Fruit fly (Drosophila melanogaster) whole organism, embryonic: ENCODE data around the gene Galphai.

Experiments used
- Adf1 ChIP-seq: fragments of 200-800 bp; sonication (Bioruptor generic); IDR thresholded peaks from 2 replicates; pipeline ENCODE4 v1.3.6; 2022; ENCODE audit warnings: missing biosample characterization, missing genetic modification characterization
- Antp ChIP-seq: fragments of 200-800 bp; sonication (Bioruptor generic); optimal IDR thresholded peaks from 3 replicates; lab custom pipeline; 2016; ENCODE audit warnings: missing biosample characterization, missing genetic modification characterization
- B-H1 ChIP-seq: fragments of 200-800 bp; sonication (Bioruptor generic); IDR thresholded peaks from 3 replicates; pipeline ENCODE4 v1.3.6; 2022; ENCODE audit warnings: missing biosample characterization, missing genetic modification characterization
- BtbVII ChIP-seq: fragments of 200-800 bp; sonication (Bioruptor generic); optimal IDR thresholded peaks from 3 replicates; lab custom pipeline; 2017; ENCODE audit warnings: missing biosample characterization, mild to moderate bottlenecking, missing genetic modification characterization
- Bteb2 ChIP-seq: fragments of 200-800 bp; sonication (Bioruptor generic); optimal IDR thresholded peaks from 2 replicates; lab custom pipeline; 2016; ENCODE audit warnings: missing biosample characterization, missing genetic modification characterization
- CG10147 ChIP-seq: fragments of 200-800 bp; sonication (Bioruptor generic); optimal IDR thresholded peaks from 2 replicates; lab custom pipeline; 2019; ENCODE audit warnings: missing biosample characterization, mild to moderate bottlenecking, missing genetic modification characterization, moderate library complexity
- CG10366 ChIP-seq: fragments of 200-800 bp; sonication (Bioruptor generic); IDR thresholded peaks from 2 replicates; pipeline ENCODE4 v1.3.6; 2022; ENCODE audit warnings: missing biosample characterization, missing genetic modification characterization
- CG10462 ChIP-seq: fragments of 200-800 bp; sonication (Bioruptor generic); optimal IDR thresholded peaks from 2 replicates; lab custom pipeline; 2016; ENCODE audit warnings: missing biosample characterization, missing genetic modification characterization
- CG11247 ChIP-seq: fragments of 200-800 bp; sonication (Bioruptor generic); IDR thresholded peaks from 2 replicates; pipeline ENCODE4 v1.3.6; 2022; ENCODE audit warnings: missing biosample characterization, missing genetic modification characterization
- CG11723 ChIP-seq: fragments of 200-800 bp; sonication (Bioruptor generic); optimal IDR thresholded peaks from 2 replicates; lab custom pipeline; 2017; ENCODE audit warnings: missing biosample characterization, mild to moderate bottlenecking, missing genetic modification characterization
- CG12236 ChIP-seq: fragments of 200-800 bp; sonication (Bioruptor generic); optimal IDR thresholded peaks from 2 replicates; lab custom pipeline; 2016; ENCODE audit warnings: missing biosample characterization, missing genetic modification characterization
- CG12769 ChIP-seq: fragments of 200-800 bp; sonication (Bioruptor generic); optimal IDR thresholded peaks from 2 replicates; lab custom pipeline; 2019; ENCODE audit warnings: missing biosample characterization, mild to moderate bottlenecking, missing genetic modification characterization, moderate library complexity
- CG17802 ChIP-seq: fragments of 200-800 bp; sonication (Bioruptor generic); optimal IDR thresholded peaks from 2 replicates; lab custom pipeline; 2018; ENCODE audit warnings: missing biosample characterization, mild to moderate bottlenecking, missing genetic modification characterization, moderate library complexity
- CG30020 ChIP-seq: fragments of 200-800 bp; optimal IDR thresholded peaks from 2 replicates; lab custom pipeline; 2019; ENCODE audit warnings: missing biosample characterization, mild to moderate bottlenecking, missing genetic modification characterization, moderate library complexity
- CG3163 ChIP-seq: fragments of 200-800 bp; sonication (Bioruptor generic); optimal IDR thresholded peaks from 3 replicates; lab custom pipeline; 2016; ENCODE audit warnings: missing biosample characterization, missing genetic modification characterization
- CG4617 ChIP-seq: fragments of 200-800 bp; sonication (Bioruptor generic); optimal IDR thresholded peaks from 3 replicates; lab custom pipeline; 2016; ENCODE audit warnings: missing biosample characterization, missing genetic modification characterization, borderline replicate concordance
- CG4730 ChIP-seq: fragments of 200-800 bp; sonication (Bioruptor generic); IDR thresholded peaks from 2 replicates; pipeline ENCODE4 v1.3.6; 2022; ENCODE audit warnings: missing biosample characterization, missing genetic modification characterization
- CG6272 ChIP-seq: fragments of 200-800 bp; sonication (Bioruptor generic); IDR thresholded peaks from 2 replicates; pipeline ENCODE4 v1.3.6; 2022; ENCODE audit warnings: missing biosample characterization, missing genetic modification characterization
- CG7372 ChIP-seq: fragments of 200-800 bp; sonication (Bioruptor generic); IDR thresholded peaks from 2 replicates; pipeline ENCODE4 v1.3.6; 2022; ENCODE audit warnings: missing biosample characterization, missing genetic modification characterization
- CG8089 ChIP-seq: fragments of 200-800 bp; sonication (Bioruptor generic); optimal IDR thresholded peaks from 3 replicates; lab custom pipeline; 2016; ENCODE audit warnings: missing biosample characterization, missing genetic modification characterization
- CG8290 ChIP-seq, 3 experiments: fragments of 200-800 bp; sonication (Bioruptor generic); optimal IDR thresholded peaks; 2 replicates each; lab custom pipeline; 2016 to 2019; ENCODE audit warnings: missing biosample characterization in 3 of 3, missing genetic modification characterization in 3 of 3, mild to moderate bottlenecking in 2 of 3, moderate library complexity in 1 of 3
- CG8359 ChIP-seq: fragments of 200-800 bp; sonication (Bioruptor generic); optimal IDR thresholded peaks from 2 replicates; lab custom pipeline; 2017; ENCODE audit warnings: missing biosample characterization, mild to moderate bottlenecking, missing genetic modification characterization, borderline replicate concordance
- CG9876 ChIP-seq: fragments of 200-800 bp; sonication (Bioruptor generic); optimal IDR thresholded peaks from 2 replicates; lab custom pipeline; 2016; ENCODE audit warnings: missing biosample characterization, missing genetic modification characterization
- Dip2 ChIP-seq: fragments of 200-800 bp; sonication (Bioruptor generic); IDR thresholded peaks from 2 replicates; pipeline ENCODE4 v1.3.6; 2022; ENCODE audit warnings: missing biosample characterization, missing genetic modification characterization
- Dll ChIP-seq: fragments of 200-800 bp; sonication (Bioruptor generic); IDR thresholded peaks from 4 replicates; pipeline ENCODE4 v1.3.6; 2022; ENCODE audit warnings: missing biosample characterization, missing genetic modification characterization; ENCODE audit not compliant: partially characterized antibody
- Doc3 ChIP-seq: fragments of 200-800 bp; sonication (Bioruptor generic); IDR thresholded peaks from 3 replicates; pipeline ENCODE4 v1.3.6; 2022; ENCODE audit warnings: missing biosample characterization, missing genetic modification characterization; ENCODE audit not compliant: partially characterized antibody
- HLH3B ChIP-seq: fragments of 200-800 bp; sonication (Bioruptor generic); IDR thresholded peaks from 2 replicates; pipeline ENCODE4 v1.3.6; 2022; ENCODE audit warnings: missing biosample characterization, missing genetic modification characterization
- HLH4C ChIP-seq: fragments of 200-800 bp; sonication (Bioruptor generic); IDR thresholded peaks from 3 replicates; pipeline ENCODE4 v1.3.6; 2022; ENCODE audit warnings: missing biosample characterization, missing genetic modification characterization; ENCODE audit not compliant: partially characterized antibody
- HmgD ChIP-seq: fragments of 200-800 bp; sonication (Bioruptor generic); optimal IDR thresholded peaks from 3 replicates; lab custom pipeline; 2016; ENCODE audit warnings: missing biosample characterization, missing genetic modification characterization
- HmgZ ChIP-seq: fragments of 200-800 bp; sonication (Bioruptor generic); optimal IDR thresholded peaks from 2 replicates; lab custom pipeline; 2018; ENCODE audit warnings: missing biosample characterization, mild to moderate bottlenecking, missing genetic modification characterization
- Hmx ChIP-seq: fragments of 200-800 bp; sonication (Bioruptor generic); optimal IDR thresholded peaks from 2 replicates; lab custom pipeline; 2016; ENCODE audit warnings: missing biosample characterization, missing genetic modification characterization
- NFAT ChIP-seq: fragments of 200-800 bp; sonication (Bioruptor generic); IDR thresholded peaks from 2 replicates; pipeline ENCODE4 v1.3.6; 2022; ENCODE audit warnings: missing biosample characterization, missing genetic modification characterization
- Optix ChIP-seq: fragments of 200-800 bp; sonication (Bioruptor generic); IDR thresholded peaks from 3 replicates; pipeline ENCODE4 v1.3.6; 2022; ENCODE audit warnings: missing biosample characterization, missing genetic modification characterization
- Xrp1 ChIP-seq: fragments of 200-800 bp; sonication (Bioruptor generic); IDR thresholded peaks from 2 replicates; pipeline ENCODE4 v1.3.6; 2022; ENCODE audit warnings: missing biosample characterization, missing genetic modification characterization
- ab ChIP-seq: fragments of 200-800 bp; sonication (Bioruptor generic); optimal IDR thresholded peaks from 2 replicates; lab custom pipeline; 2016; ENCODE audit warnings: missing biosample characterization, missing genetic modification characterization
- amos ChIP-seq: fragments of 200-800 bp; sonication (Bioruptor generic); IDR thresholded peaks from 2 replicates; pipeline ENCODE4 v1.3.6; 2022; ENCODE audit warnings: missing biosample characterization, missing genetic modification characterization; ENCODE audit not compliant: partially characterized antibody
- ato ChIP-seq: fragments of 200-800 bp; sonication (Bioruptor generic); IDR thresholded peaks from 2 replicates; pipeline ENCODE4 v1.3.6; 2022; ENCODE audit warnings: missing biosample characterization, missing genetic modification characterization; ENCODE audit not compliant: partially characterized antibody
- chinmo ChIP-seq: fragments of 200-800 bp; sonication (Bioruptor generic); IDR thresholded peaks from 4 replicates; pipeline ENCODE4 v1.3.6; 2022; ENCODE audit warnings: missing biosample characterization, missing genetic modification characterization; ENCODE audit not compliant: partially characterized antibody
- cwo ChIP-seq: fragments of 200-800 bp; sonication (Bioruptor generic); optimal IDR thresholded peaks from 3 replicates; lab custom pipeline; 2017; ENCODE audit warnings: missing biosample characterization, missing genetic modification characterization, mild to moderate bottlenecking, moderate library complexity, missing genetic modification reagents
- da ChIP-seq: fragments of 200-800 bp; sonication (Bioruptor generic); optimal IDR thresholded peaks from 2 replicates; lab custom pipeline; 2016; ENCODE audit warnings: missing biosample characterization, missing genetic modification characterization
- eve ChIP-seq, 2 experiments: fragments of >200 bp; optimal IDR thresholded peaks; 2 replicates each; lab custom pipeline; 2017; ENCODE audit warnings: missing biosample characterization in 2 of 2, missing genetic modification characterization in 2 of 2
- exex ChIP-seq: fragments of 200-800 bp; sonication (Bioruptor generic); optimal IDR thresholded peaks from 4 replicates; lab custom pipeline; 2018; ENCODE audit warnings: missing biosample characterization, mild to moderate bottlenecking, missing genetic modification characterization, moderate library complexity
- ftz-f1 ChIP-seq: fragments of 200-800 bp; sonication (Bioruptor generic); optimal IDR thresholded peaks from 2 replicates; lab custom pipeline; 2016; ENCODE audit warnings: missing biosample characterization, missing genetic modification characterization
- pfk ChIP-seq: fragments of 200-800 bp; sonication (Bioruptor generic); optimal IDR thresholded peaks from 2 replicates; lab custom pipeline; 2018; ENCODE audit warnings: missing biosample characterization, mild to moderate bottlenecking, missing genetic modification characterization, moderate library complexity
- shn ChIP-seq: fragments of 200-800 bp; sonication (Bioruptor generic); optimal IDR thresholded peaks from 3 replicates; lab custom pipeline; 2016; ENCODE audit warnings: missing biosample characterization, missing genetic modification characterization
- sim ChIP-seq: fragments of 200-800 bp; sonication (Bioruptor generic); IDR thresholded peaks from 2 replicates; pipeline ENCODE4 v1.3.6; 2022; ENCODE audit warnings: missing biosample characterization, missing genetic modification characterization
- slbo ChIP-seq: fragments of 200-800 bp; sonication (Bioruptor generic); IDR thresholded peaks from 2 replicates; pipeline ENCODE4 v1.3.6; 2022; ENCODE audit warnings: missing biosample characterization, missing genetic modification characterization
- twi ChIP-seq: fragments of 200-800 bp; optimal IDR thresholded peaks from 2 replicates; lab custom pipeline; 2019; ENCODE audit warnings: missing biosample characterization, mild to moderate bottlenecking, missing genetic modification characterization, moderate library complexity
- vnd ChIP-seq: fragments of 200-800 bp; sonication (Bioruptor generic); IDR thresholded peaks from 3 replicates; pipeline ENCODE4 v1.3.6; 2022; ENCODE audit warnings: missing biosample characterization, missing genetic modification characterization; ENCODE audit not compliant: partially characterized antibody
- yki ChIP-seq: fragments of >200 bp; optimal IDR thresholded peaks from 3 replicates; lab custom pipeline; 2018

Gene Galphai

DNA sequence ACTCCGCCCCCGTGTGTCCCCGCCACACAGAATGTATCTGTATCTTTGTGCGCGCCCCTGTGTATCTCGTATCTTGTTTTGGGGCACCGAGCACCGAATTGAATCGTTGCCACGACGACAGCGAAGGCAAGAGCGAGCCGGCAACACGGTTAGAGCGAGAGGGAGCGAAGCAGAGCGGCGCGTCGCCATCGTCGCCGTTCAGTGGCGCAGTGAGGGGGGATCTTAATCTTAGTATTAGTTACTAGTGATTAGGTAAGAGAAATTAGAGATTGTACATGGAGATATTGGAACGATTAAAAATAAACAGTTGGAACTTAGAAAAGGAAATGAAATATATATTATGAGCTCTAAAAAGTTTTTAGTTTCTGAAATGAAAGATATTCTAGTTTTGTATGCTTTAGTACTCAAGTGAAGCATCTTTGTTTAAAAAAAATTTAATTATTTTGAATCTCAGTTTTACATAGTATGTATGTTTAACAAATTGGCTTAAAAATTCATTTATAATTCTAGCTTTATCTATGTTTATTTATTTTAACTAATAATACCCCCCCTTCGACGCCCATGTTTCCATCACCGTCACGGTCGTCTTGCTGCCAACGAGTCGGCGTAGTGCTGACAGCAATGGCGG lies 9.2 kb upstream of the Galphai start (continued):
- TF ChIP-seq CG30020 (tag; lab: Kevin White, UChicago) = peak; percentile 75
- TF ChIP-seq Adf1 (GFP tag; lab: Robert Waterston, UW) = peak; percentile 79
- no peak for TF ChIP-seq HLH4C (GFP tag; lab: Robert Waterston, UW)
- peak; percentile 53 for TF ChIP-seq NFAT (GFP tag; lab: Robert Waterston, UW)
- peak; percentile 77 for TF ChIP-seq CG6272 (GFP tag; lab: Robert Waterston, UW)
- no peak for TF ChIP-seq pfk (GFP tag; lab: Kevin White, UChicago)
- peak; percentile 36 for TF ChIP-seq da
- TF ChIP-seq HmgZ = peak; percentile 49
- peak; percentile 68 for TF ChIP-seq CG11247 (GFP tag; lab: Robert Waterston, UW)
- peak; percentile 80 for TF ChIP-seq Hmx (GFP tag; lab: Kevin White, UChicago)
- TF ChIP-seq Antp = peak; percentile 61
- TF ChIP-seq slbo (GFP tag; lab: Robert Waterston, UW) = peak; percentile 80
- TF ChIP-seq yki (lab: Kevin White, UChicago) = no peak
- TF ChIP-seq cwo (GFP tag; lab: Kevin White, UChicago) = peak; percentile 88
- TF ChIP-seq ab (GFP tag; lab: Kevin White, UChicago) = no peak
- TF ChIP-seq CG9876 (GFP tag; lab: Kevin White, UChicago) = peak; percentile 36
- peak; percentile 46 for TF ChIP-seq CG4617
- TF ChIP-seq Optix (GFP tag; lab: Robert Waterston, UW) = peak; percentile 61; the same call in 2 of the 3 replicates
- peak; percentile 94 for TF ChIP-seq BtbVII
- peak; percentile 72 for TF ChIP-seq CG8290 (GFP tag; optimal IDR thresholded peaks at IDR 0.05; lab: Kevin White, UChicago)
- peak in 1 of 2 experiments; percentile 72 for TF ChIP-seq CG8290 (tag; optimal IDR thresholded peaks at IDR 0.05; lab: Kevin White, UChicago)
- no peak for TF ChIP-seq vnd (GFP tag; lab: Robert Waterston, UW)
- no peak for TF ChIP-seq Dip2
- TF ChIP-seq eve (GFP tag; optimal IDR thresholded peaks at IDR 0.05; lab: Kevin White, UChicago) = peak in 1 of 2 experiments; percentile 90
- peak; percentile 68 for TF ChIP-seq CG10462
- no peak for TF ChIP-seq sim (GFP tag; lab: Robert Waterston, UW)
- TF ChIP-seq shn (GFP tag; lab: Kevin White, UChicago) = peak; percentile 15
- TF ChIP-seq HLH3B (GFP tag; lab: Robert Waterston, UW) = peak; percentile 71
- TF ChIP-seq B-H1 (GFP tag; lab: Robert Waterston, UW) = peak; percentile 68
- no peak for TF ChIP-seq amos
- TF ChIP-seq exex = peak; percentile 64
- TF ChIP-seq CG12769 (tag; lab: Kevin White, UChicago) = peak; percentile 33
- peak; percentile 81 for TF ChIP-seq CG8359 (GFP tag; lab: Kevin White, UChicago)
- TF ChIP-seq HmgD (GFP tag; lab: Kevin White, UChicago) = no peak
- no peak for TF ChIP-seq chinmo (GFP tag; lab: Robert Waterston, UW)
- no peak for TF ChIP-seq CG12236
- peak; percentile 34 for TF ChIP-seq CG17802
- TF ChIP-seq CG7372 (GFP tag; lab: Robert Waterston, UW) = peak; percentile 80
- TF ChIP-seq CG3163 (GFP tag; lab: Kevin White, UChicago) = no peak
- no peak; the same call in 2 of the 3 replicates for TF ChIP-seq Doc3
- TF ChIP-seq CG8089 (GFP tag; lab: Kevin White, UChicago) = peak; percentile 53
- peak; percentile 79 for TF ChIP-seq CG4730 (GFP tag; lab: Robert Waterston, UW)
- TF ChIP-seq twi (tag; lab: Kevin White, UChicago) = peak; percentile 80
- TF ChIP-seq CG10147 (GFP tag; lab: Kevin White, UChicago) = peak; percentile 97
- TF ChIP-seq Dll (GFP tag; lab: Robert Waterston, UW) = no peak
- peak; percentile 82 for TF ChIP-seq Xrp1 (GFP tag; lab: Robert Waterston, UW)
- TF ChIP-seq ftz-f1 = peak; percentile 66
- TF ChIP-seq Bteb2 = peak; percentile 47
- TF ChIP-seq CG10366 (GFP tag; lab: Robert Waterston, UW) = peak; percentile 65
- TF ChIP-seq CG11723 (GFP tag; lab: Kevin White, UChicago) = peak; percentile 86
- TF ChIP-seq ato (GFP tag; lab: Robert Waterston, UW) = no peak
